Worm (Caenorhabditis elegans) whole organism, midembryonic: ENCODE measurements around the gene C16C8.7.

Experiments used
- T22C8.4 ChIP-seq: fragments of 200-800 bp; sonication (Bioruptor generic); IDR thresholded peaks from 2 replicates; pipeline ENCODE4 v1.3.6; 2022; ENCODE audit warnings: missing genetic modification characterization, missing compliant biosample characterization
- cog-1 ChIP-seq: sonication (generic microtip); optimal IDR thresholded peaks from 2 replicates; lab custom pipeline; 2016; ENCODE audit warnings: missing genetic modification characterization, missing compliant biosample characterization
- flt-1 ChIP-seq: fragments of 200-800 bp; sonication (Bioruptor generic); IDR thresholded peaks from 2 replicates; pipeline ENCODE4 v1.3.6; 2022; ENCODE audit warnings: missing genetic modification characterization, missing compliant biosample characterization
- klf-2 ChIP-seq: fragments of 200-800 bp; sonication (Bioruptor generic); conservative IDR thresholded peaks from 2 replicates; pipeline ENCODE4 v1.3.6; 2022; ENCODE audit warnings: missing genetic modification reagents, missing genetic modification characterization, missing compliant biosample characterization
- med-1 ChIP-seq: sonication (generic microtip); optimal IDR thresholded peaks from 2 replicates; lab custom pipeline; 2017; ENCODE audit warnings: missing genetic modification characterization, mild to moderate bottlenecking, missing compliant biosample characterization, antibody characterized with exemption, missing genetic modification reagents; ENCODE audit not compliant: insufficient read depth
- ref-1 ChIP-seq: fragments of 200-800 bp; sonication (Bioruptor generic); conservative IDR thresholded peaks from 2 replicates; pipeline ENCODE4 v1.3.6; 2022; ENCODE audit warnings: missing genetic modification reagents, missing genetic modification characterization, missing compliant biosample characterization
- tab-1 ChIP-seq: fragments of 200-800 bp; sonication (Bioruptor generic); IDR thresholded peaks from 2 replicates; pipeline ENCODE4 v1.3.6; 2022; ENCODE audit warnings: missing genetic modification characterization, missing compliant biosample characterization
- ztf-23 ChIP-seq: fragments of 200-800 bp; sonication (Bioruptor generic); IDR thresholded peaks from 2 replicates; pipeline ENCODE4 v1.3.6; 2022; ENCODE audit warnings: missing genetic modification reagents, missing genetic modification characterization, missing compliant biosample characterization
- ztf-29 ChIP-seq: fragments of 200-800 bp; sonication (Bioruptor generic); IDR thresholded peaks from 2 replicates; pipeline ENCODE4 v1.3.6; 2022; ENCODE audit warnings: missing genetic modification reagents, missing genetic modification characterization, missing compliant biosample characterization

ce11 chrII:3422938-3423337, 37.0 kb downstream of the C16C8.7 start:
- TF ChIP-seq med-1 (no peak), flt-1 (no peak), tab-1 (no peak), ztf-23 (GFP tag; lab: Robert Waterston, UW) (no peak), ztf-29 (GFP tag; lab: Robert Waterston, UW) (no peak), T22C8.4 (no peak), ref-1 (GFP tag; lab: Robert Waterston, UW) (no peak), klf-2 (GFP tag; lab: Robert Waterston, UW) (no peak), cog-1 (no peak)
